Fruit fly (Drosophila melanogaster) whole organism, pupa: ENCODE results near the gene CG4957.

Experiments used
- CG10348 ChIP-seq: fragments of 200-800 bp; sonication (Bioruptor generic); IDR thresholded peaks from 2 replicates; pipeline ENCODE4 v1.3.6; 2022; ENCODE audit warnings: missing biosample characterization, missing genetic modification characterization
- CG12605 ChIP-seq: fragments of 200-800 bp; sonication (Bioruptor generic); IDR thresholded peaks from 2 replicates; pipeline ENCODE4 v1.3.6; 2022; ENCODE audit warnings: missing biosample characterization, missing genetic modification characterization
- CG13204 ChIP-seq: fragments of 200-800 bp; sonication (Bioruptor generic); optimal IDR thresholded peaks from 2 replicates; lab custom pipeline; 2018; ENCODE audit warnings: missing biosample characterization, mild to moderate bottlenecking, missing genetic modification characterization, moderate library complexity
- CG14655 ChIP-seq: fragments of 200-800 bp; sonication (Bioruptor generic); optimal IDR thresholded peaks from 3 replicates; lab custom pipeline; 2017; ENCODE audit warnings: mild to moderate bottlenecking, missing biosample characterization, missing genetic modification reagents, missing genetic modification characterization
- CG15710 ChIP-seq: fragments of 200-800 bp; sonication (Bioruptor generic); optimal IDR thresholded peaks from 2 replicates; lab custom pipeline; 2018; ENCODE audit warnings: missing biosample characterization, mild to moderate bottlenecking, missing genetic modification characterization, moderate library complexity
- CG17806 ChIP-seq: fragments of 200-800 bp; sonication (Bioruptor generic); optimal IDR thresholded peaks from 2 replicates; lab custom pipeline; 2018; ENCODE audit warnings: missing biosample characterization, mild to moderate bottlenecking, missing genetic modification characterization, moderate library complexity
- CG32121 ChIP-seq: fragments of 200-800 bp; sonication (Bioruptor generic); IDR thresholded peaks from 2 replicates; pipeline ENCODE4 v1.3.6; 2022; ENCODE audit warnings: missing biosample characterization, missing genetic modification characterization
- CG34367 ChIP-seq: fragments of 200-800 bp; sonication (Bioruptor generic); optimal IDR thresholded peaks from 2 replicates; lab custom pipeline; 2018; ENCODE audit warnings: missing biosample characterization, mild to moderate bottlenecking, missing genetic modification characterization
- CG4496 ChIP-seq: fragments of 200-800 bp; sonication (Bioruptor generic); IDR thresholded peaks from 3 replicates; pipeline ENCODE4 v1.3.6; 2022; ENCODE audit warnings: missing biosample characterization, missing genetic modification characterization
- CG8159 ChIP-seq: fragments of 200-800 bp; sonication (Bioruptor generic); optimal IDR thresholded peaks from 3 replicates; lab custom pipeline; 2018; ENCODE audit warnings: missing biosample characterization, mild to moderate bottlenecking, missing genetic modification characterization, moderate library complexity
- CG8301 ChIP-seq: fragments of 200-800 bp; sonication (Bioruptor generic); optimal IDR thresholded peaks from 2 replicates; lab custom pipeline; 2018; ENCODE audit warnings: missing biosample characterization, mild to moderate bottlenecking, missing genetic modification characterization
- CG9948 ChIP-seq: fragments of 200-800 bp; sonication (Bioruptor generic); optimal IDR thresholded peaks from 2 replicates; lab custom pipeline; 2018; ENCODE audit warnings: missing biosample characterization, mild to moderate bottlenecking, missing genetic modification characterization, moderate library complexity
- D1 ChIP-seq: fragments of 200-800 bp; sonication (Bioruptor generic); optimal IDR thresholded peaks from 2 replicates; lab custom pipeline; 2018; ENCODE audit warnings: missing biosample characterization, mild to moderate bottlenecking, missing genetic modification characterization, moderate library complexity
- EcR ChIP-seq: fragments of 200-800 bp; sonication (Bioruptor generic); optimal IDR thresholded peaks from 3 replicates; lab custom pipeline; 2019; ENCODE audit warnings: missing biosample characterization, missing genetic modification characterization, mild to moderate bottlenecking, moderate library complexity, missing genetic modification reagents
- Ets98B ChIP-seq: fragments of 200-800 bp; sonication (Bioruptor generic); IDR thresholded peaks from 2 replicates; pipeline ENCODE4 v1.3.6; 2022; ENCODE audit warnings: missing biosample characterization, missing genetic modification characterization
- Pif1A ChIP-seq: fragments of 200-800 bp; sonication (Bioruptor generic); optimal IDR thresholded peaks from 3 replicates; lab custom pipeline; 2016; ENCODE audit warnings: missing biosample characterization, missing genetic modification characterization
- Pif1B ChIP-seq: fragments of 200-800 bp; sonication (Bioruptor generic); optimal IDR thresholded peaks from 3 replicates; lab custom pipeline; 2016; ENCODE audit warnings: missing biosample characterization, missing genetic modification characterization
- Snoo ChIP-seq: fragments of 200-800 bp; sonication (Bioruptor generic); optimal IDR thresholded peaks from 3 replicates; lab custom pipeline; 2017; ENCODE audit warnings: missing biosample characterization, mild to moderate bottlenecking, missing genetic modification characterization, inconsistent platforms
- fd96Ca ChIP-seq: fragments of 200-800 bp; sonication (Bioruptor generic); IDR thresholded peaks from 3 replicates; pipeline ENCODE4 v1.3.6; 2022; ENCODE audit warnings: missing biosample characterization, missing genetic modification characterization
- gl ChIP-seq: fragments of 200-800 bp; sonication (Bioruptor generic); optimal IDR thresholded peaks from 2 replicates; lab custom pipeline; 2018; ENCODE audit warnings: missing biosample characterization, mild to moderate bottlenecking, missing genetic modification characterization
- rn ChIP-seq: fragments of 200-800 bp; sonication (Bioruptor generic); IDR thresholded peaks from 2 replicates; pipeline ENCODE4 v1.3.6; 2022; ENCODE audit warnings: missing biosample characterization, missing genetic modification characterization

The CG4957 gene

dm6 chr2L:10294798-10295669 lies 26.4 kb downstream of the CG4957 start, which contains the start of gene Hand:
Gene Hand (minus strand): TSS chr2L:10295385.
- TF ChIP-seq Snoo (tag; lab: Kevin White, UChicago) (no peak), CG32121 (GFP tag; lab: Robert Waterston, UW) (no peak), CG9948 (tag; lab: Kevin White, UChicago) (no peak), CG15710 (tag; lab: Kevin White, UChicago) (no peak), CG8301 (tag; lab: Kevin White, UChicago) (no peak), CG8159 (no peak), Pif1B (GFP tag; lab: Kevin White, UChicago) (no peak), rn (GFP tag; lab: Robert Waterston, UW) (no peak), CG13204 (GFP tag; lab: Kevin White, UChicago) (no peak), Pif1A (GFP tag; lab: Kevin White, UChicago) (no peak), CG4496 (GFP tag; lab: Robert Waterston, UW) (no peak), Ets98B (GFP tag; lab: Robert Waterston, UW) (no peak), CG10348 (GFP tag; lab: Robert Waterston, UW) (no peak), gl (no peak), CG14655 (GFP tag; lab: Kevin White, UChicago) (no peak), fd96Ca (no peak), EcR (GFP tag; lab: Kevin White, UChicago) (no peak), CG17806 (tag; lab: Kevin White, UChicago) (no peak)
- TF ChIP-seq, all 21 proteins: peak for 0

DNA sequence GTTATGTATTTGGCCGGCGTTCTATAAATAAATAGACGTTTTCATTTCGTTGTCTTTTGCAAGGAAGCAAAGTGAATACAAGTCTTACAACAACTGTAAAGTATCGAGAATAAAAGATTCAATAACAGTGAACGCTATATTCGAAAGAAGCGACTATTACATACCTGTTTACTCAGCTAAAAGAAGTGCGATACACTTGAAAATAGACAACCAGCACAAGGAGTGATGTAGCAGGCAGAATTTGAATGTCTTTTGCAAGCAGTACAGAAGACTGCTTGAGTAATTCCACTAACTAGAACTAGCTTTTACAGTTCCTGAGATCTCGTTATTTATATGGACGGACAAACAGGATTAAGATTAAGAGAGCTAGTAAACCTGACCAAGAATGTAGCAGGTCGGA lies 29.6 kb downstream of the CG4957 start:
- no peak for TF ChIP-seq rn (GFP tag; lab: Robert Waterston, UW)
- TF ChIP-seq CG4496 (GFP tag; lab: Robert Waterston, UW) = no peak

DNA sequence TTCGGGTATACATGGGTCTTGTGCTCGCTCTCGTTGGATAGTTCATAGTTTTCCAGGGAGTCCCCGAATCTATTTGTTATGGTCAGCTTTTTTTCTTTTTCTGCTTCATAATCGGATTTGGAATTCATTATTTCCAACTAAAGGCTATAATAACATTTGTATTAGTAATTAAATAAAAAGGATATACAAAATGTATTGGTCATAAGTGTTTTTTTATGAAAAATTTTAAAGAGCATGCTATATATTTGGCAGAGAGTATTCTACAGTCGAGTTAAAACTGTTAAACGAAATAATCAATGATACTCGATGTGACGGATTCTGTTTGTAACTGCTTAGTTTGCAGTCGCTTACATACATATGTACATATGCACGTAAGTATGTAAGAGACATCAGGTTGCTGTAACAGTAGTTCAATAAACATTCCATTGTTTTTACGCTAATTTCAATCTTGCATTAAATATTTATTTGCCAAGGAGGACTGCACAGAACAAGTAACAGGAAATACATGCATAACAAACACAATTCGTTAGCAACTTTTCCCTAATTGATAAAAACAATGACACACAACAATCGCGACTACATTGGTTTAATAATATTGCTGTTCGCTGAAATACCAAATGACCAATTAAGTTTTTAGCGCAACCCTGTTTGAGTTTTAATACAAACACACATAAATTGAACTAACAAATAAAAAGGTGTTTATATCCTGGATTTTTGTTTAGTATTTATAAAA lies 30.6 kb downstream of the CG4957 start:
- TF ChIP-seq D1 = no peak
- peak; percentile 43; the same call in 1 of the 2 replicates for TF ChIP-seq CG32121 (GFP tag; lab: Robert Waterston, UW)
- peak; percentile 6 for TF ChIP-seq CG8301 (tag; lab: Kevin White, UChicago)
- TF ChIP-seq, all 21 proteins: peak for 2

dm6 chr2L:10299810-10300147 lies 31.1 kb downstream of the CG4957 start, which contains the start of gene CYLD:
Gene CYLD (minus strand): TSS chr2L:10299847.
- TF ChIP-seq Ets98B (GFP tag; lab: Robert Waterston, UW) = no peak; the same call in 1 of the 2 replicates
- peak; percentile 76; the same call in 1 of the 2 replicates for TF ChIP-seq CG32121 (GFP tag; lab: Robert Waterston, UW)
- TF ChIP-seq CG15710 (tag; lab: Kevin White, UChicago) = peak; percentile 50
- TF ChIP-seq CG12605 = no peak
- TF ChIP-seq CG8301 (tag; lab: Kevin White, UChicago) = peak; percentile 68
- no peak for TF ChIP-seq gl
- TF ChIP-seq CG14655 (GFP tag; lab: Kevin White, UChicago) = no peak
- TF ChIP-seq CG10348 (GFP tag; lab: Robert Waterston, UW) = no peak
- TF ChIP-seq CG13204 (GFP tag; lab: Kevin White, UChicago) = no peak
- no peak for TF ChIP-seq CG8159
- peak; percentile 38 for TF ChIP-seq Snoo (tag; lab: Kevin White, UChicago)
- TF ChIP-seq Pif1A (GFP tag; lab: Kevin White, UChicago) = no peak
- peak; percentile 66 for TF ChIP-seq CG17806 (tag; lab: Kevin White, UChicago)
- peak; percentile 82 for TF ChIP-seq D1
- TF ChIP-seq EcR (GFP tag; lab: Kevin White, UChicago) = no peak
- TF ChIP-seq CG34367 (tag; lab: Kevin White, UChicago) = peak; percentile 43
- TF ChIP-seq rn (GFP tag; lab: Robert Waterston, UW) = no peak
- TF ChIP-seq CG9948 (tag; lab: Kevin White, UChicago) = peak; percentile 58
- TF ChIP-seq Pif1B (GFP tag; lab: Kevin White, UChicago) = no peak
- TF ChIP-seq fd96Ca = no peak
- no peak for TF ChIP-seq CG4496 (GFP tag; lab: Robert Waterston, UW)
- TF ChIP-seq, all 21 proteins: peak for 8

DNA sequence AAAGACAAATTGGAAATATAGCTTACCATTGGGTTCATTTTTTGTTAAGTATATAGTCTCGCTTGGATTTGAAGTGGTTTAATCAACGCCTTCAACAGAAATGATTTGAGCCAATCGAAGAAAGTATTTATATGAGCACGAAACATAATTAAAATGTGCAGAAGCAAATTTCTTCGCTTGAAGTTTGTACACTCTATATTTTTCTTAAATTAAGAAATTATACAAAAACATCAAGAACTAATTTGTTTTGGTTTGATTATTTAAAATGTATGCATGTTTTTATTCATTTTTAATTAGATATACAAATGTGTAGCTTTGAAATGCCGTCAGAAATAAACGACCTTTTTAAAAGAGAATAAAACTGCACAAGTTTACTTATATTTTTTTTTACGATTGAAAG lies 33.2 kb downstream of the CG4957 start, which contains the start of gene CG13138:
Gene CG13138 (minus strand): TSS at position 101 of the 400 bp plus-strand sequence.
- TF ChIP-seq CG34367 (tag; lab: Kevin White, UChicago) = no peak
- TF ChIP-seq CG15710 (tag; lab: Kevin White, UChicago) = no peak
- no peak for TF ChIP-seq Snoo (tag; lab: Kevin White, UChicago)
- no peak for TF ChIP-seq rn (GFP tag; lab: Robert Waterston, UW)
- TF ChIP-seq CG12605 = no peak
- no peak for TF ChIP-seq CG9948 (tag; lab: Kevin White, UChicago)
- no peak for TF ChIP-seq CG17806 (tag; lab: Kevin White, UChicago)
- TF ChIP-seq CG10348 (GFP tag; lab: Robert Waterston, UW) = no peak
- TF ChIP-seq Pif1B (GFP tag; lab: Kevin White, UChicago) = no peak
- no peak for TF ChIP-seq CG13204 (GFP tag; lab: Kevin White, UChicago)
